Worm (Caenorhabditis elegans): ENCODE data around the gene ZK1290.11.

ce11 chrII:7553806-7554205 lies 7.6 kb downstream of the ZK1290.11 start, which contains the start of gene ZK1290.10:
- no peak for TF ChIP-seq unc-62 (GFP tag; optimal IDR thresholded peaks at IDR 0.05)
- TF ChIP-seq nhr-25 (tag; optimal IDR thresholded peaks at IDR 0.05): no peak
- TF ChIP-seq ztf-11 (tag; optimal IDR thresholded peaks at IDR 0.05): no peak
- TF ChIP-seq pqm-1 (tag; optimal IDR thresholded peaks at IDR 0.05): no peak
- TF ChIP-seq snpc-4 (tag; optimal IDR thresholded peaks at IDR 0.05): no peak
- TF ChIP-seq eor-1 (tag; optimal IDR thresholded peaks at IDR 0.05): no peak
- TF ChIP-seq nhr-23 (tag; optimal IDR thresholded peaks at IDR 0.05): no peak
- TF ChIP-seq nhr-11 (tag; optimal IDR thresholded peaks at IDR 0.05): no peak
- no peak for TF ChIP-seq ama-1 (optimal IDR thresholded peaks at IDR 0.05)

Measured in whole organism, L3 larva.